Worm (Caenorhabditis elegans) whole organism, late embryonic: Measurements from ENCODE around the gene C50F4.10.

ENCODE experiments used
- ceh-30 ChIP-seq: fragments of 150-350 bp; optimal IDR thresholded peaks from 2 replicates; lab custom pipeline; 2014; ENCODE audit warnings: missing biosample characterization, missing genetic modification characterization
- tbx-2 ChIP-seq: sonication (generic microtip); optimal IDR thresholded peaks from 2 replicates; lab custom pipeline; 2016; ENCODE audit warnings: missing genetic modification characterization, missing compliant biosample characterization
- unc-55 ChIP-seq: sonication (generic microtip); optimal IDR thresholded peaks from 2 replicates; lab custom pipeline; 2017; ENCODE audit warnings: missing biosample characterization, missing genetic modification reagents, missing genetic modification characterization

DNA sequence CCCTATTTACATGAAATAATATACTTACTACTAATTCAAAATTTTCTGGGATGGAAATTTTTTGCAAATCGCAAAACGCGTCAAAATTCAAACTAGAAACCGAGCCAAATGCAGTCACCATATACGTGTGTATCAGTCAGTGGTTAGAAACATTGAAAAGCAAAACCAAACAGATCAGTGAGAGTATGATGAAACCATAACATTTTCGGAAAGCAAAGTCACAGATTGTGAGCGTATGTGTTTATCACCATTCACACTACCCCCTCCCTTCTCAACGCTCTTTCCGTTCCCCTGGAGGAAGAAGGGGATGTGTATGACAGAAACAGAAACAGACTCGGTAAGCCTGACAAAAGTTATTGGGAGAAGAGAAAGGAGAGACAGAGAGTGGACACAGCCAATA, 40.3 kb upstream of the C50F4.10 start:
- TF ChIP-seq ceh-30 (tag; lab: Kevin White, UChicago) = no peak
- no peak for TF ChIP-seq tbx-2 (tag; lab: Kevin White, UChicago)
- no peak for TF ChIP-seq unc-55 (GFP tag; lab: Kevin White, UChicago)
